Worm (Caenorhabditis elegans) whole organism, L4 larva: Measurements from ENCODE around the gene F11F1.1.
A peak's percentile ranks its signal among the peaks of the same experiment; 100 is the strongest.
"Not testable (repeated sequence)": the region's sequence is repeated elsewhere in the genome, so short reads cannot be mapped to it uniquely, and the experiment has no call there.

ENCODE experiments used
- F10B5.3 ChIP-seq: sonication (generic microtip); optimal IDR thresholded peaks from 2 replicates; lab custom pipeline; 2016; ENCODE audit warnings: mild to moderate bottlenecking, missing genetic modification characterization, missing compliant biosample characterization
- F49E8.2 ChIP-seq: sonication (generic microtip); optimal IDR thresholded peaks from 2 replicates; lab custom pipeline; 2016; ENCODE audit warnings: missing compliant biosample characterization, mild to moderate bottlenecking, missing genetic modification characterization, borderline replicate concordance
- R02D3.7 ChIP-seq: fragments of 150-350 bp; sonication (generic microtip); optimal IDR thresholded peaks from 3 replicates; lab custom pipeline; 2014; ENCODE audit warnings: missing biosample characterization, missing genetic modification characterization
- Y5F2A.4 ChIP-seq: fragments of 200-800 bp; sonication (Bioruptor generic); optimal IDR thresholded peaks from 2 replicates; lab custom pipeline; 2018; ENCODE audit warnings: mild to moderate bottlenecking, missing genetic modification characterization, missing compliant biosample characterization
- aly-2 ChIP-seq: sonication (generic microtip); optimal IDR thresholded peaks from 2 replicates; lab custom pipeline; 2018; ENCODE audit warnings: missing biosample characterization, missing genetic modification characterization
- arid-1 ChIP-seq: fragments of 200-800 bp; sonication (Bioruptor generic); conservative IDR thresholded peaks from 2 replicates; pipeline ENCODE4 v1.3.6; 2022; ENCODE audit warnings: missing genetic modification reagents, missing genetic modification characterization, missing compliant biosample characterization
- ceh-82 ChIP-seq: sonication (generic microtip); optimal IDR thresholded peaks from 2 replicates; lab custom pipeline; 2017; ENCODE audit warnings: missing biosample characterization, missing genetic modification characterization
- daf-16 ChIP-seq, 3 experiments: sonication (generic microtip); optimal IDR thresholded peaks; 2 replicates each; lab custom pipeline; 2016 to 2017; ENCODE audit warnings: missing genetic modification characterization in 3 of 3, missing genetic modification reagents in 3 of 3, mild to moderate bottlenecking in 2 of 3, missing compliant biosample characterization in 2 of 3, missing biosample characterization in 1 of 3, moderate library complexity in 1 of 3
- dmd-6 ChIP-seq: fragments of 200-800 bp; sonication (Bioruptor generic); IDR thresholded peaks from 2 replicates; pipeline ENCODE4 v1.3.6; 2022; ENCODE audit warnings: missing genetic modification reagents, missing genetic modification characterization, missing compliant biosample characterization
- dve-1 ChIP-seq: sonication (generic microtip); optimal IDR thresholded peaks from 2 replicates; lab custom pipeline; 2017; ENCODE audit warnings: antibody characterized with exemption, mild to moderate bottlenecking, missing genetic modification characterization, missing compliant biosample characterization; ENCODE audit not compliant: insufficient read depth
- gei-8 ChIP-seq: fragments of 200-800 bp; sonication (Bioruptor generic); optimal IDR thresholded peaks from 2 replicates; lab custom pipeline; 2018; ENCODE audit warnings: mild to moderate bottlenecking, missing genetic modification characterization, missing compliant biosample characterization
- hlh-30 ChIP-seq: sonication (generic microtip); optimal IDR thresholded peaks from 2 replicates; lab custom pipeline; 2017; ENCODE audit warnings: antibody characterized with exemption, mild to moderate bottlenecking, missing genetic modification characterization, missing compliant biosample characterization; ENCODE audit not compliant: insufficient read depth
- jun-1 ChIP-seq: fragments of 150-350 bp; optimal IDR thresholded peaks from 2 replicates; lab custom pipeline; 2014; ENCODE audit warnings: missing biosample characterization, missing genetic modification reagents, missing genetic modification characterization
- lim-7 ChIP-seq: fragments of 200-800 bp; sonication (Bioruptor generic); IDR thresholded peaks from 2 replicates; pipeline ENCODE4 v1.3.6; 2022; ENCODE audit warnings: missing genetic modification characterization, missing compliant biosample characterization
- lin-1 ChIP-seq: fragments of 200-800 bp; sonication (Bioruptor generic); IDR thresholded peaks from 2 replicates; pipeline ENCODE4 v1.3.6; 2022; ENCODE audit warnings: missing genetic modification reagents, missing genetic modification characterization, missing compliant biosample characterization
- lin-13 ChIP-seq: fragments of 150-350 bp; optimal IDR thresholded peaks from 2 replicates; lab custom pipeline; 2014; ENCODE audit warnings: missing biosample characterization, missing genetic modification reagents, missing genetic modification characterization
- lin-15B ChIP-seq: fragments of 150-350 bp; sonication (generic microtip); optimal IDR thresholded peaks from 3 replicates; lab custom pipeline; 2014; ENCODE audit warnings: missing biosample characterization, missing genetic modification characterization
- madf-9 ChIP-seq: fragments of 200-800 bp; sonication (Bioruptor generic); conservative IDR thresholded peaks from 2 replicates; pipeline ENCODE4 v1.3.6; 2022; ENCODE audit warnings: missing genetic modification reagents, missing genetic modification characterization, missing compliant biosample characterization
- mep-1 ChIP-seq: fragments of 150-350 bp; sonication (generic microtip); optimal IDR thresholded peaks from 3 replicates; lab custom pipeline; 2014; ENCODE audit warnings: missing biosample characterization, missing genetic modification characterization
- mxl-2 ChIP-seq: fragments of 200-800 bp; sonication (Bioruptor generic); conservative IDR thresholded peaks from 2 replicates; pipeline ENCODE4 v1.3.6; 2022; ENCODE audit warnings: missing genetic modification reagents, missing genetic modification characterization, missing compliant biosample characterization
- mxl-3 ChIP-seq: fragments of 200-800 bp; sonication (Bioruptor generic); optimal IDR thresholded peaks from 2 replicates; lab custom pipeline; 2018; ENCODE audit warnings: mild to moderate bottlenecking, missing genetic modification characterization, missing compliant biosample characterization
- nhr-10 ChIP-seq: fragments of 150-350 bp; optimal IDR thresholded peaks from 2 replicates; lab custom pipeline; 2014; ENCODE audit warnings: missing biosample characterization, missing genetic modification characterization
- nhr-11 ChIP-seq: fragments of 150-350 bp; optimal IDR thresholded peaks from 2 replicates; lab custom pipeline; 2014; ENCODE audit warnings: missing biosample characterization, missing genetic modification characterization
- nhr-111 ChIP-seq: fragments of 200-800 bp; sonication (Bioruptor generic); optimal IDR thresholded peaks from 2 replicates; lab custom pipeline; 2018; ENCODE audit warnings: mild to moderate bottlenecking, missing genetic modification characterization, missing compliant biosample characterization
- nhr-48 ChIP-seq: sonication (generic microtip); optimal IDR thresholded peaks from 2 replicates; lab custom pipeline; 2016; ENCODE audit warnings: mild to moderate bottlenecking, missing genetic modification characterization, missing compliant biosample characterization
- nhr-6 ChIP-seq: fragments of 150-350 bp; optimal IDR thresholded peaks from 2 replicates; lab custom pipeline; 2014; ENCODE audit warnings: missing biosample characterization, missing genetic modification characterization
- php-3 ChIP-seq: fragments of 200-800 bp; sonication (Bioruptor generic); IDR thresholded peaks from 2 replicates; pipeline ENCODE4 v1.3.6; 2022; ENCODE audit warnings: missing genetic modification reagents, missing genetic modification characterization, missing compliant biosample characterization
- rbr-2 ChIP-seq: sonication (generic microtip); optimal IDR thresholded peaks from 2 replicates; lab custom pipeline; 2016; ENCODE audit warnings: missing genotype, missing genetic modification characterization, missing compliant biosample characterization
- sdz-12 ChIP-seq: fragments of 200-800 bp; sonication (Bioruptor generic); optimal IDR thresholded peaks from 2 replicates; lab custom pipeline; 2018; ENCODE audit warnings: mild to moderate bottlenecking, missing genetic modification characterization, missing compliant biosample characterization
- spr-3 ChIP-seq: fragments of 200-800 bp; sonication (Bioruptor generic); optimal IDR thresholded peaks from 2 replicates; lab custom pipeline; 2018; ENCODE audit warnings: mild to moderate bottlenecking, missing genetic modification characterization, missing compliant biosample characterization
- unc-130 ChIP-seq: sonication (generic microtip); optimal IDR thresholded peaks from 2 replicates; lab custom pipeline; 2016; ENCODE audit warnings: missing genetic modification reagents, missing genetic modification characterization, missing compliant biosample characterization
- vab-7 ChIP-seq: fragments of 200-800 bp; sonication (Bioruptor generic); IDR thresholded peaks from 2 replicates; pipeline ENCODE4 v1.3.6; 2022; ENCODE audit warnings: missing genetic modification reagents, missing genetic modification characterization, missing compliant biosample characterization
- zag-1 ChIP-seq: fragments of 150-350 bp; optimal IDR thresholded peaks from 2 replicates; lab custom pipeline; 2014; ENCODE audit warnings: missing biosample characterization, missing genetic modification characterization
- zfp-2 ChIP-seq: sonication (generic microtip); optimal IDR thresholded peaks from 2 replicates; lab custom pipeline; 2016; ENCODE audit warnings: mild to moderate bottlenecking, missing genetic modification characterization, missing compliant biosample characterization
- zfp-3 ChIP-seq: fragments of 200-800 bp; sonication (Bioruptor generic); conservative IDR thresholded peaks from 2 replicates; pipeline ENCODE4 v1.3.6; 2022; ENCODE audit warnings: missing genetic modification reagents, missing genetic modification characterization, missing compliant biosample characterization
- zip-11 ChIP-seq: fragments of 200-800 bp; sonication (Bioruptor generic); IDR thresholded peaks from 2 replicates; pipeline ENCODE4 v1.3.6; 2022; ENCODE audit warnings: missing genetic modification characterization, missing compliant biosample characterization
- zip-2 ChIP-seq: fragments of 150-350 bp; optimal IDR thresholded peaks from 2 replicates; lab custom pipeline; 2014; ENCODE audit warnings: missing biosample characterization, missing genetic modification characterization

The F11F1.1 gene

ce11 chrIII:13390789-13391188, 4.6 kb upstream of the F11F1.1 start:
- TF ChIP-seq zip-2 (tag; lab: Kevin White, UChicago) (no peak), nhr-111 (no peak), arid-1 (GFP tag; lab: Robert Waterston, UW) (no peak), F49E8.2 (tag; lab: Kevin White, UChicago) (no peak), hlh-30 (tag; lab: Kevin White, UChicago) (no peak), F10B5.3 (tag; lab: Kevin White, UChicago) (no peak), zip-11 (GFP tag; lab: Robert Waterston, UW) (no peak), aly-2 (tag; lab: Kevin White, UChicago) (no peak), dmd-6 (GFP tag; lab: Robert Waterston, UW) (no peak)
- TF ChIP-seq, all 104 proteins: peak for 0

- no peak for TF ChIP-seq F49E8.2 (tag; lab: Kevin White, UChicago)
- TF ChIP-seq mxl-3: no peak
- no peak for TF ChIP-seq nhr-6 (tag; lab: Kevin White, UChicago)
- no peak for TF ChIP-seq ceh-82 (tag; lab: Kevin White, UChicago)
- TF ChIP-seq nhr-10 (tag; lab: Kevin White, UChicago): no peak
- TF ChIP-seq rbr-2 (tag; lab: Kevin White, UChicago): no peak
- TF ChIP-seq daf-16 (GFP tag; optimal IDR thresholded peaks at IDR 0.05; lab: Kevin White, UChicago): no peak
- TF ChIP-seq daf-16 (tag; optimal IDR thresholded peaks at IDR 0.05; lab: Kevin White, UChicago): no peak
- TF ChIP-seq gei-8 (GFP tag; lab: Kevin White, UChicago): no peak
- no peak for TF ChIP-seq lin-13 (GFP tag; lab: Kevin White, UChicago)
- no peak for TF ChIP-seq R02D3.7 (tag; lab: Kevin White, UChicago)
- TF ChIP-seq lim-7 (GFP tag; lab: Robert Waterston, UW): no peak
Measured at ce11 chrIII:13393239-13393638, 2.1 kb upstream of the F11F1.1 start, which contains the start of gene dnj-17. Gene dnj-17 (minus strand): TSS chrIII:13393339.

ce11 chrIII:13393647-13394046, 1.7 kb upstream of the F11F1.1 start, which contains the start of gene qdpr-1:
Gene qdpr-1 (plus strand): TSS chrIII:13393910.
- TF ChIP-seq zfp-2 (tag; lab: Kevin White, UChicago) (no peak), mxl-3 (peak; percentile 43)

ce11 chrIII:13401673-13402258, 6.4 kb downstream of the F11F1.1 start, which contains the start of the genes srlf-9 and srlf-10:
Gene srlf-9 (minus strand): TSS chrIII:13401773.
Gene srlf-10 (plus strand): TSS chrIII:13402208.
- TF ChIP-seq zag-1; madf-9 (GFP tag; lab: Robert Waterston, UW); nhr-48 (tag; lab: Kevin White, UChicago): not testable (repeated sequence)

- TF ChIP-seq unc-130 (GFP tag; lab: Kevin White, UChicago): no peak
- no peak for TF ChIP-seq lin-1 (GFP tag; lab: Robert Waterston, UW)
- TF ChIP-seq zip-11 (GFP tag; lab: Robert Waterston, UW): no peak
Measured at ce11 chrIII:13402934-13403333, 7.6 kb downstream of the F11F1.1 start, which contains the start of gene mig-18. Gene mig-18 (plus strand): TSS chrIII:13403234.

- TF ChIP-seq mep-1 (tag; lab: Kevin White, UChicago) (no peak), Y5F2A.4 (GFP tag; lab: Kevin White, UChicago) (no peak), lin-15B (tag; lab: Kevin White, UChicago) (no peak), php-3 (no peak), dve-1 (no peak), spr-3 (no peak), ceh-82 (tag; lab: Kevin White, UChicago) (no peak), nhr-11 (tag; lab: Kevin White, UChicago) (no peak), zag-1 (no peak), sdz-12 (GFP tag; lab: Kevin White, UChicago) (no peak), jun-1 (tag; lab: Kevin White, UChicago) (no peak), zfp-3 (GFP tag; lab: Robert Waterston, UW) (no peak), mxl-2 (GFP tag; lab: Robert Waterston, UW) (no peak), vab-7 (GFP tag; lab: Robert Waterston, UW) (no peak), F49E8.2 (tag; lab: Kevin White, UChicago) (no peak)
Measured at ce11 chrIII:13404418-13404817, 9.1 kb downstream of the F11F1.1 start, which contains the start of gene ttr-52. Gene ttr-52 (plus strand): TSS chrIII:13404718.
